Fruit fly (Drosophila melanogaster) Kc167 (cell line): Measurements from ENCODE around the gene Ldsdh1.

Experiments
- h ChIP-seq: fragments of >200 bp; optimal IDR thresholded peaks from 3 replicates; lab custom pipeline; 2018; ENCODE audit warnings: missing external identifiers
- psq ChIP-seq: fragments of >200 bp; optimal IDR thresholded peaks from 2 replicates; lab custom pipeline; 2017; ENCODE audit warnings: missing external identifiers
- ttk ChIP-seq: sonication (Bioruptor generic); optimal IDR thresholded peaks from 2 replicates; lab custom pipeline; 2017; ENCODE audit warnings: missing external identifiers

dm6 chrX:8057837-8058445, 23.5 kb downstream of the Ldsdh1 start:
- TF ChIP-seq h (lab: Kevin White, UChicago), result no peak
- TF ChIP-seq ttk (lab: Kevin White, UChicago), result no peak
- TF ChIP-seq psq, result no peak
